Worm (Caenorhabditis elegans) whole organism, L1 larva: ENCODE data around the gene ZK669.3.

Experiments
- C16A3.4 ChIP-seq: fragments of 150-350 bp; optimal IDR thresholded peaks from 2 replicates; lab custom pipeline; 2014; ENCODE audit warnings: missing biosample characterization, missing genetic modification characterization
- aly-2 ChIP-seq: fragments of 150-350 bp; optimal IDR thresholded peaks from 2 replicates; lab custom pipeline; 2014; ENCODE audit warnings: missing biosample characterization, missing genetic modification characterization
- blmp-1 ChIP-seq: fragments of 150-350 bp; optimal IDR thresholded peaks from 2 replicates; lab custom pipeline; 2014; ENCODE audit warnings: missing biosample characterization, missing genetic modification characterization
- ceh-63 ChIP-seq: fragments of 200-800 bp; sonication (Bioruptor generic); optimal IDR thresholded peaks from 2 replicates; lab custom pipeline; 2018; ENCODE audit warnings: mild to moderate bottlenecking, missing genetic modification characterization, missing compliant biosample characterization
- ceh-8 ChIP-seq: fragments of 200-800 bp; sonication (Bioruptor generic); optimal IDR thresholded peaks from 2 replicates; lab custom pipeline; 2018; ENCODE audit warnings: mild to moderate bottlenecking, missing genetic modification characterization, moderate library complexity, missing compliant biosample characterization
- ceh-82 ChIP-seq, 3 experiments: fragments of 150-350 bp in 1 of 3; sonication (generic microtip) in 2 of 3; optimal IDR thresholded peaks; 2 replicates each; lab custom pipeline; 2014 to 2017; ENCODE audit warnings: missing biosample characterization in 3 of 3, missing genetic modification characterization in 3 of 3
- ceh-88 ChIP-seq: fragments of 200-800 bp; sonication (Bioruptor generic); IDR thresholded peaks from 2 replicates; pipeline ENCODE4 v1.3.6; 2022; ENCODE audit warnings: missing genetic modification characterization, missing compliant biosample characterization
- ces-1 ChIP-seq: fragments of 150-350 bp; optimal IDR thresholded peaks from 2 replicates; lab custom pipeline; 2014; ENCODE audit warnings: missing biosample characterization, missing genetic modification reagents, missing genetic modification characterization
- efl-1 ChIP-seq, 4 experiments: fragments of 150-350 bp; optimal IDR thresholded peaks in 3 of 4; peaks in 1 of 4; 1 replicate in 1 of 4; 2 replicates in 3 of 4; lab custom pipeline; 2014; ENCODE audit warnings: missing biosample characterization in 2 of 4, missing genetic modification characterization in 2 of 4, missing genetic modification reagents in 2 of 4
- hlh-17 ChIP-seq: fragments of 200-800 bp; sonication (Bioruptor generic); optimal IDR thresholded peaks from 2 replicates; lab custom pipeline; 2018; ENCODE audit warnings: missing genetic modification characterization, mild to moderate bottlenecking, missing compliant biosample characterization, moderate library complexity, borderline replicate concordance
- irx-1 ChIP-seq: sonication (generic microtip); optimal IDR thresholded peaks from 2 replicates; lab custom pipeline; 2016; ENCODE audit warnings: missing genetic modification characterization, missing compliant biosample characterization
- lin-13 ChIP-seq: fragments of 150-350 bp; optimal IDR thresholded peaks from 2 replicates; lab custom pipeline; 2014; ENCODE audit warnings: missing biosample characterization, missing genetic modification reagents, missing genetic modification characterization
- lin-14 ChIP-seq: fragments of 200-800 bp; sonication (Bioruptor generic); optimal IDR thresholded peaks from 2 replicates; lab custom pipeline; 2018; ENCODE audit warnings: mild to moderate bottlenecking, missing genetic modification characterization, moderate library complexity, missing compliant biosample characterization
- lin-35 ChIP-seq, 2 experiments: fragments of 150-350 bp; optimal IDR thresholded peaks; 2 replicates each; lab custom pipeline; 2014; ENCODE audit warnings: missing biosample characterization in 2 of 2, missing genetic modification characterization in 2 of 2, missing genetic modification reagents in 2 of 2
- lir-3 ChIP-seq: sonication (generic microtip); optimal IDR thresholded peaks from 2 replicates; lab custom pipeline; 2016; ENCODE audit warnings: mild to moderate bottlenecking, missing genetic modification characterization, moderate library complexity, missing compliant biosample characterization; ENCODE audit not compliant: poor library complexity
- lsy-2 ChIP-seq, 2 experiments: fragments of 150-350 bp; optimal IDR thresholded peaks; 2 replicates each; lab custom pipeline; 2014; ENCODE audit warnings: missing biosample characterization in 2 of 2, missing genetic modification characterization in 2 of 2
- nhr-19 ChIP-seq: fragments of 200-800 bp; sonication (Bioruptor generic); conservative IDR thresholded peaks from 2 replicates; pipeline ENCODE4 v1.3.6; 2022; ENCODE audit warnings: missing genetic modification characterization, missing compliant biosample characterization
- nhr-20 ChIP-seq: sonication (generic microtip); optimal IDR thresholded peaks from 2 replicates; lab custom pipeline; 2016; ENCODE audit warnings: mild to moderate bottlenecking, missing genetic modification characterization, missing compliant biosample characterization
- nhr-28 ChIP-seq: fragments of 150-350 bp; optimal IDR thresholded peaks from 2 replicates; lab custom pipeline; 2014; ENCODE audit warnings: missing biosample characterization, missing genetic modification characterization
- nhr-47 ChIP-seq: sonication (generic microtip); optimal IDR thresholded peaks from 2 replicates; lab custom pipeline; 2016; ENCODE audit warnings: mild to moderate bottlenecking, missing genetic modification characterization, moderate library complexity, missing compliant biosample characterization
- nhr-71 ChIP-seq: sonication (generic microtip); optimal IDR thresholded peaks from 2 replicates; lab custom pipeline; 2016; ENCODE audit warnings: mild to moderate bottlenecking, missing genetic modification characterization, moderate library complexity, missing compliant biosample characterization
- nhr-76 ChIP-seq: sonication (generic microtip); optimal IDR thresholded peaks from 2 replicates; lab custom pipeline; 2017; ENCODE audit warnings: missing biosample characterization, missing genetic modification characterization
- nhr-85 ChIP-seq: sonication (generic microtip); peaks from one replicate; lab custom pipeline; 2016; ENCODE audit warnings: missing genetic modification characterization, inconsistent platforms, missing compliant biosample characterization
- pax-3 ChIP-seq: fragments of 200-800 bp; sonication (Bioruptor generic); optimal IDR thresholded peaks from 2 replicates; lab custom pipeline; 2018; ENCODE audit warnings: mild to moderate bottlenecking, missing genetic modification characterization, moderate library complexity, missing compliant biosample characterization
- rnt-1 ChIP-seq: sonication (generic microtip); optimal IDR thresholded peaks from 2 replicates; lab custom pipeline; 2016; ENCODE audit warnings: mild to moderate bottlenecking, missing genetic modification characterization, moderate library complexity, missing compliant biosample characterization
- snpc-4 ChIP-seq: fragments of 150-350 bp; optimal IDR thresholded peaks from 2 replicates; lab custom pipeline; 2014; ENCODE audit warnings: missing biosample characterization, missing genetic modification characterization
- snu-23 ChIP-seq: sonication (generic microtip); optimal IDR thresholded peaks from 2 replicates; lab custom pipeline; 2016; ENCODE audit warnings: missing genetic modification characterization, missing compliant biosample characterization
- sox-4 ChIP-seq: sonication (generic microtip); optimal IDR thresholded peaks from 2 replicates; lab custom pipeline; 2016; ENCODE audit warnings: missing genetic modification characterization, missing compliant biosample characterization
- sptf-1 ChIP-seq: fragments of 150-350 bp; optimal IDR thresholded peaks from 2 replicates; lab custom pipeline; 2014; ENCODE audit warnings: missing biosample characterization, missing genetic modification characterization
- swsn-7 ChIP-seq: sonication (generic microtip); optimal IDR thresholded peaks from 2 replicates; lab custom pipeline; 2016; ENCODE audit warnings: missing genetic modification characterization, missing compliant biosample characterization
- unc-30 ChIP-seq: sonication (generic microtip); optimal IDR thresholded peaks from 2 replicates; lab custom pipeline; 2017; ENCODE audit warnings: missing biosample characterization, missing genetic modification characterization
- zag-1 ChIP-seq: fragments of 150-350 bp; optimal IDR thresholded peaks from 2 replicates; lab custom pipeline; 2014; ENCODE audit warnings: missing biosample characterization, missing genetic modification characterization
- zip-4 ChIP-seq: fragments of 200-800 bp; sonication (Bioruptor generic); optimal IDR thresholded peaks from 2 replicates; lab custom pipeline; 2018; ENCODE audit warnings: mild to moderate bottlenecking, missing genetic modification characterization, moderate library complexity, missing compliant biosample characterization
- ztf-11 ChIP-seq, 2 experiments: sonication (generic microtip); optimal IDR thresholded peaks; 2 replicates each; lab custom pipeline; 2016 to 2017; ENCODE audit warnings: missing genetic modification characterization in 2 of 2, missing biosample characterization in 1 of 2, missing compliant biosample characterization in 1 of 2
- ztf-4 ChIP-seq: fragments of 150-350 bp; optimal IDR thresholded peaks from 2 replicates; lab custom pipeline; 2014; ENCODE audit warnings: missing biosample characterization, missing genetic modification characterization

Gene ZK669.3

ce11 chrII:7901990-7902389 is 39.0 kb upstream of the ZK669.3 start:
- no peak for TF ChIP-seq irx-1 (tag; lab: Kevin White, UChicago)
- no peak for TF ChIP-seq ceh-8 (GFP tag; lab: Kevin White, UChicago)
- no peak for TF ChIP-seq blmp-1
- TF ChIP-seq efl-1 (optimal IDR thresholded peaks at IDR 0.05; lab: Kevin White, UChicago) = no peak
- peak in 1 of 2 experiments; percentile 90 for TF ChIP-seq efl-1 (GFP tag; optimal IDR thresholded peaks at IDR 0.05 in 1 of 2; lab: Kevin White, UChicago)
- TF ChIP-seq lin-14 (GFP tag; lab: Kevin White, UChicago) = no peak
- no peak for TF ChIP-seq pax-3 (tag; lab: Kevin White, UChicago)
- TF ChIP-seq snpc-4 = no peak

ce11 chrII:7907539-7907997 is 33.4 kb upstream of the ZK669.3 start, which contains the start of gene best-23:
best-23 (minus strand) TSS chrII:7907589.
- TF ChIP-seq ztf-11 (tag; optimal IDR thresholded peaks at IDR 0.05; lab: Kevin White, UChicago) (no peak), swsn-7 (tag; lab: Kevin White, UChicago) (no peak), ceh-82 (tag; optimal IDR thresholded peaks at IDR 0.05; lab: Kevin White, UChicago) (no peak), unc-30 (tag; lab: Kevin White, UChicago) (no peak), aly-2 (no peak), nhr-71 (tag; lab: Kevin White, UChicago) (peak; percentile 76), ztf-4 (tag; lab: Kevin White, UChicago) (peak; percentile 36), lir-3 (no peak), lsy-2 (tag; optimal IDR thresholded peaks at IDR 0.05; lab: Kevin White, UChicago) (peak; percentile 2 to 26), lin-14 (GFP tag; lab: Kevin White, UChicago) (peak; percentile 66), nhr-28 (tag; lab: Kevin White, UChicago) (no peak), nhr-47 (tag; lab: Kevin White, UChicago) (no peak), nhr-20 (tag; lab: Kevin White, UChicago) (peak; percentile 44), pax-3 (tag; lab: Kevin White, UChicago) (no peak), nhr-85 (tag; lab: Kevin White, UChicago) (no peak), hlh-17 (GFP tag; lab: Kevin White, UChicago) (no peak), snu-23 (GFP tag; lab: Kevin White, UChicago) (peak; percentile 28), sox-4 (tag; lab: Kevin White, UChicago) (no peak), nhr-76 (tag; lab: Kevin White, UChicago) (no peak), lin-35 (GFP tag; optimal IDR thresholded peaks at IDR 0.05; lab: Kevin White, UChicago) (no peak), sptf-1 (tag; lab: Kevin White, UChicago) (no peak), rnt-1 (peak; percentile 63), efl-1 (optimal IDR thresholded peaks at IDR 0.05; lab: Kevin White, UChicago) (no peak), efl-1 (GFP tag; optimal IDR thresholded peaks at IDR 0.05 in 1 of 2; lab: Kevin White, UChicago) (no peak), C16A3.4 (tag; lab: Kevin White, UChicago) (no peak), ces-1 (GFP tag; lab: Kevin White, UChicago) (no peak), ceh-63 (no peak), nhr-19 (GFP tag; lab: Robert Waterston, UW) (peak; percentile 61)

- no peak for TF ChIP-seq ces-1 (GFP tag; lab: Kevin White, UChicago)
- TF ChIP-seq unc-30 (tag; lab: Kevin White, UChicago) = no peak
- no peak for TF ChIP-seq zip-4 (GFP tag; lab: Kevin White, UChicago)
- no peak for TF ChIP-seq zag-1 (tag; lab: Kevin White, UChicago)
- no peak for TF ChIP-seq ceh-88 (GFP tag; lab: Robert Waterston, UW)
Measured at ce11 chrII:7911015-7911414, 29.9 kb upstream of the ZK669.3 start, which contains the start of gene ZK675.4. ZK675.4 (plus strand) TSS chrII:7911315.

- TF ChIP-seq nhr-71 (tag; lab: Kevin White, UChicago) = peak; percentile 27
- no peak for TF ChIP-seq lin-13 (GFP tag; lab: Kevin White, UChicago)
- peak; percentile 44 for TF ChIP-seq ceh-63
- TF ChIP-seq lin-14 (GFP tag; lab: Kevin White, UChicago) = peak; percentile 56
- TF ChIP-seq, all 84 proteins: peak for 3
Measured at ce11 chrII:7920178-7920577, 20.8 kb upstream of the ZK669.3 start.
